Worm (Caenorhabditis elegans) whole organism, L1 larva: ENCODE data around the gene T25B2.2.

Experiments
- aly-2 ChIP-seq: fragments of 150-350 bp; optimal IDR thresholded peaks from 2 replicates; lab custom pipeline; 2014; ENCODE audit warnings: missing biosample characterization, missing genetic modification characterization
- ama-1 ChIP-seq: fragments of 150-350 bp; optimal IDR thresholded peaks from 2 replicates; lab custom pipeline; 2014
- efl-3 ChIP-seq: fragments of 200-800 bp; sonication (Bioruptor generic); optimal IDR thresholded peaks from 2 replicates; lab custom pipeline; 2018; ENCODE audit warnings: mild to moderate bottlenecking, missing genetic modification characterization, missing compliant biosample characterization
- fkh-10 ChIP-seq: sonication (generic microtip); optimal IDR thresholded peaks from 2 replicates; lab custom pipeline; 2017; ENCODE audit warnings: missing biosample characterization, missing genetic modification reagents, missing genetic modification characterization
- nhr-11 ChIP-seq: fragments of 150-350 bp; optimal IDR thresholded peaks from 2 replicates; lab custom pipeline; 2014; ENCODE audit warnings: missing biosample characterization, missing genetic modification characterization
- snpc-4 ChIP-seq: fragments of 150-350 bp; optimal IDR thresholded peaks from 2 replicates; lab custom pipeline; 2014; ENCODE audit warnings: missing biosample characterization, missing genetic modification characterization

DNA sequence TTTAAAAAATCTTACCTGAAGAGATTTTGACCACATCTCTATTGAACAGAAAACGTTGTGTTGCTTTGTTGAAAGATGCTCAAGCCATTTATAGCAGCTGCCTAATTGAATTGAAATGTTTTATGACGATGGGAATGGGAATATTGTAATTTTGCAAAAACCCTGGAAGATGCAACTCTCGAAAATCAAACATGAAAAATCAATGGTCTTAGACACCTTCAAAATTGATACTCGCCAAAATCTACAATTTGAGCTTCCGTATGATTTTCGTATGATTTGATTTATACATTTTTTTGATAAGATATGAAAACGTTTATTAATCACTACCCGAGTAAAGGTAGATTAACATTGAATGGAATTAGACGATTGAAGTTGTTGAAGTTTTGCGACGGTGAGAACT is 39.0 kb downstream of the T25B2.2 start, which contains the start of gene C14F11.7:
- no peak for TF ChIP-seq efl-3 (GFP tag; lab: Kevin White, UChicago)
- no peak for TF ChIP-seq snpc-4 (tag; lab: Kevin White, UChicago)
- TF ChIP-seq aly-2 (tag; lab: Kevin White, UChicago), result no peak
- TF ChIP-seq nhr-11 (tag; lab: Kevin White, UChicago), result no peak
- no peak for TF ChIP-seq ama-1 (lab: Kevin White, UChicago)
- TF ChIP-seq fkh-10, result no peak
